Fruit fly (Drosophila melanogaster): ENCODE results near the gene CG2202.

The CG2202 gene

DNA sequence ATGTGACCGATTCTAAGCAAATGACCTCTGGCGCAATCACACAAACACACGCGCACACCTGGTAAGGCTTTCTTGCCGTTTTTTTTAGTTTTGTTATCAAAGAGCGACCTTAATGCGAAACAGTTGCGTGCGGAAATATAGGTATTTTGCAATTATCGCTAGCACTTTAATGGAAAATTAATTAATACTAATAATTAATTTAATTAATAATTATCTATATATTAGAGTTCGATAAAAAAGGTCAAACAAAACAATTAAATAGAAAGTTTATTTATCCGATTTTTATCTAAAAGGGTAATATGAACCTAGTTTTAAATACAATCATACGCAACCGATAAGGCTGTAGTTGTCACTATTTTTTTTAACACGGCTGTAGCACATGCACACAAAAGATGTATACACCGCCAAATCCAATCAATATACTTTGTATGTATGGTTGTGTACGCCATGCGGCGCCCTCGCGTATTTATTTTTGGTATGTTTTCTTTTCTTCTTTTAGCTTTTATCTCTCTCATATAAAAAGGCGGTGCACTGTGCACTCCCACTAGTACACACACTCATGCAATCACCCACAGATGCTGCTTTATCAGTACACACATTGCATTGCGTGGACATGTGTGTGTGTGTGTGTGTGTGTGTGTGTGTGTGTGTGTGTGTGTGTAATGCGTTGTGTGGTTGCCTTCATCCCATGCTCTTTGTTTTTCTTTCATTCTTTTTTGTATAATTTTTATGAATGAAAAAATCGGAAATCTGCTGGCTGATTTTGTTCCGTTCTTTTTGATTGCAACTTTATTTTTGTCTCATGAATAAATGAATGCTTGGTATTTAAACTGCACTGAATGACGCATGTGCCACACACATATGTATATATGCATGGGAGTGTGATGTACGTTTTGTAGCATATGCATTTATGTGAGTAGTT lies 45.8 kb upstream of the CG2202 start:
- TF ChIP-seq fu2 (GFP tag; optimal IDR thresholded peaks at IDR 0.05) (no peak), kah (GFP tag; optimal IDR thresholded peaks at IDR 0.05) (peak; percentile 17), zfh2 (GFP tag; optimal IDR thresholded peaks at IDR 0.05) (no peak), NFAT (GFP tag; IDR thresholded peaks at IDR 0.05) (no peak), CG1603 (tag; optimal IDR thresholded peaks at IDR 0.05) (no peak), CG32532 (GFP tag; IDR thresholded peaks at IDR 0.05) (peak; percentile 37; the same call in 1 of the 2 replicates), Adf1 (GFP tag; IDR thresholded peaks at IDR 0.05) (no peak; the same call in 1 of the 2 replicates), CG2712 (tag; optimal IDR thresholded peaks at IDR 0.05) (peak; percentile 81), Scr (GFP tag; IDR thresholded peaks at IDR 0.05; ENCODE audit: partially characterized antibody) (no peak), CG9797 (GFP tag; optimal IDR thresholded peaks at IDR 0.05) (no peak), jing (GFP tag; optimal IDR thresholded peaks at IDR 0.05) (no peak), CG10366 (GFP tag; IDR thresholded peaks at IDR 0.05) (peak; percentile 40), Rx (GFP tag; IDR thresholded peaks at IDR 0.05) (no peak), CG11398 (GFP tag; optimal IDR thresholded peaks at IDR 0.05) (no peak), CG5180 (GFP tag; optimal IDR thresholded peaks at IDR 0.05) (peak; percentile 51), lola (GFP tag; optimal IDR thresholded peaks at IDR 0.05) (peak in 1 of 3 experiments; percentile 65), wdn (GFP tag; IDR thresholded peaks at IDR 0.05) (no peak), CG8765 (GFP tag; IDR thresholded peaks at IDR 0.05) (no peak), CG3281 (GFP tag; optimal IDR thresholded peaks at IDR 0.05) (no peak), CG14667 (GFP tag; IDR thresholded peaks at IDR 0.05) (no peak), klu (GFP tag; IDR thresholded peaks at IDR 0.05) (no peak; the same call in 1 of the 2 replicates), Opbp (GFP tag; IDR thresholded peaks at IDR 0.05; ENCODE audit: partially characterized antibody) (no peak), oc (tag; optimal IDR thresholded peaks at IDR 0.05) (no peak), CG11696 (GFP tag; IDR thresholded peaks at IDR 0.05) (peak; percentile 91), unc-4 (GFP tag; IDR thresholded peaks at IDR 0.05; ENCODE audit: partially characterized antibody) (no peak), dm (GFP tag; optimal IDR thresholded peaks at IDR 0.05) (no peak), sqz (GFP tag; optimal IDR thresholded peaks at IDR 0.05) (peak; percentile 81), lov (optimal IDR thresholded peaks at IDR 0.05) (no peak), lov (GFP tag; IDR thresholded peaks at IDR 0.05) (no peak), H15 (GFP tag; IDR thresholded peaks at IDR 0.05) (no peak), tin (GFP tag; optimal IDR thresholded peaks at IDR 0.05) (peak; percentile 24), CG10979 (tag; optimal IDR thresholded peaks at IDR 0.05) (peak; percentile 79), pnt (GFP tag; optimal IDR thresholded peaks at IDR 0.05) (no peak), ranshi (GFP tag; IDR thresholded peaks at IDR 0.05) (no peak), HLH3B (GFP tag; IDR thresholded peaks at IDR 0.05) (peak; percentile 53; the same call in 1 of the 2 replicates), CG12236 (GFP tag; optimal IDR thresholded peaks at IDR 0.05) (no peak), MTF-1 (GFP tag; optimal IDR thresholded peaks at IDR 0.05; ENCODE audit: borderline replicate concordance) (no peak), fru (optimal IDR thresholded peaks at IDR 0.05) (no peak), cato (GFP tag; optimal IDR thresholded peaks at IDR 0.05; ENCODE audit: borderline replicate concordance) (no peak), az2 (GFP tag; optimal IDR thresholded peaks at IDR 0.05) (peak; percentile 53), nerfin-1 (tag; optimal IDR thresholded peaks at IDR 0.05) (peak; percentile 55), Ada2b (GFP tag; IDR thresholded peaks at IDR 0.05) (0 out of 2 replicates have a peak, but pooled peaks have one; percentile 10), CG4360 (GFP tag; IDR thresholded peaks at IDR 0.05) (no peak), MESR4 (GFP tag; optimal IDR thresholded peaks at IDR 0.05) (no peak), CG4404 (GFP tag; IDR thresholded peaks at IDR 0.05) (no peak), CG12299 (tag; optimal IDR thresholded peaks at IDR 0.05) (peak; percentile 57), CG6272 (GFP tag; IDR thresholded peaks at IDR 0.05) (no peak), Kr (GFP tag; optimal IDR thresholded peaks at IDR 0.05) (no peak), stwl (tag; optimal IDR thresholded peaks at IDR 0.05) (no peak), al (GFP tag; IDR thresholded peaks at IDR 0.05) (no peak)
